Worm (Caenorhabditis elegans) whole organism, L3 larva: Measurements from ENCODE around the gene mrpl-46.

Experiments used
- R02D3.7 ChIP-seq: fragments of 150-350 bp; optimal IDR thresholded peaks from 2 replicates; lab custom pipeline; 2014; ENCODE audit warnings: missing biosample characterization, missing genetic modification characterization
- ceh-28 ChIP-seq: fragments of 150-350 bp; optimal IDR thresholded peaks from 2 replicates; lab custom pipeline; 2014; ENCODE audit warnings: missing biosample characterization, missing genetic modification reagents, missing genetic modification characterization
- fkh-10 ChIP-seq: sonication (generic microtip); optimal IDR thresholded peaks from 2 replicates; lab custom pipeline; 2017; ENCODE audit warnings: missing biosample characterization, missing genetic modification reagents, missing genetic modification characterization
- nhr-11 ChIP-seq: fragments of 150-350 bp; optimal IDR thresholded peaks from 2 replicates; lab custom pipeline; 2014; ENCODE audit warnings: missing biosample characterization, missing genetic modification characterization
- nhr-12 ChIP-seq: fragments of 150-350 bp; optimal IDR thresholded peaks from 2 replicates; lab custom pipeline; 2014; ENCODE audit warnings: missing biosample characterization, missing genetic modification characterization
- unc-62 ChIP-seq: fragments of 150-350 bp; sonication (generic microtip); optimal IDR thresholded peaks from 4 replicates; lab custom pipeline; 2014; ENCODE audit warnings: missing biosample characterization, missing genetic modification reagents, missing genetic modification characterization

DNA sequence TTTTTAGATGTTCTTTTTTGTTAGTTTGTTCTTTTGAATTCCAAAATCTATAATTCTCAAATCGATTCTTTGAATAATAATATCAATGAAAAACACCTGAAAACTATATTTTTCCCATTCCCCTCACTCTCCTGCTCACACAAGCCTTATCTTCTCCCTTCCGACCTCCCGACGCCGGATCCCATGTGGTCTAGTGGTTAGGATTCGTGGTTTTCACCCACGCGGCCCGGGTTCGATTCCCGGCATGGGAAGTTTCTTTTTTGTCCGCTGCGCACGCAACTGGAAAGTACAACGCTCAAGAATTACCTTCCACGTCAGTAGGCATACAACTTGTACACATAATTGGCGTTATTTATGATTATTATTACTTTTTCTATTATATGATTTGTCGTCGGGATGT, 42.0 kb downstream of the mrpl-46 start:
- TF ChIP-seq nhr-12 (tag; lab: Kevin White, UChicago) = no peak
- TF ChIP-seq R02D3.7 (tag; lab: Kevin White, UChicago) = no peak
- no peak for TF ChIP-seq ceh-28
- TF ChIP-seq unc-62 = no peak
- TF ChIP-seq nhr-11 (tag; lab: Kevin White, UChicago) = no peak
- no peak for TF ChIP-seq fkh-10 (GFP tag; lab: Kevin White, UChicago)
